Fruit fly (Drosophila melanogaster) whole organism, embryonic: ENCODE data around the gene CG10274.

Source experiments
- Antp ChIP-seq: fragments of 200-800 bp; sonication (Bioruptor generic); optimal IDR thresholded peaks from 3 replicates; lab custom pipeline; 2016; ENCODE audit warnings: missing biosample characterization, missing genetic modification characterization
- Bteb2 ChIP-seq: fragments of 200-800 bp; sonication (Bioruptor generic); optimal IDR thresholded peaks from 2 replicates; lab custom pipeline; 2016; ENCODE audit warnings: missing biosample characterization, missing genetic modification characterization
- CG11085 ChIP-seq: fragments of 200-800 bp; sonication (Bioruptor generic); IDR thresholded peaks from 2 replicates; pipeline ENCODE4 v1.3.6; 2022; ENCODE audit warnings: missing biosample characterization, missing genetic modification characterization
- CG12236 ChIP-seq: fragments of 200-800 bp; sonication (Bioruptor generic); optimal IDR thresholded peaks from 2 replicates; lab custom pipeline; 2016; ENCODE audit warnings: missing biosample characterization, missing genetic modification characterization
- CG1233 ChIP-seq: fragments of 200-800 bp; sonication (Bioruptor generic); optimal IDR thresholded peaks from 4 replicates; lab custom pipeline; 2018; ENCODE audit warnings: missing biosample characterization, mild to moderate bottlenecking, missing genetic modification characterization
- CG12391 ChIP-seq: fragments of 200-800 bp; sonication (Bioruptor generic); optimal IDR thresholded peaks from 3 replicates; lab custom pipeline; 2018; ENCODE audit warnings: missing biosample characterization, mild to moderate bottlenecking, missing genetic modification characterization, moderate library complexity
- CG13287 ChIP-seq: fragments of 200-800 bp; sonication (Bioruptor generic); IDR thresholded peaks from 2 replicates; pipeline ENCODE4 v1.3.6; 2022; ENCODE audit warnings: missing biosample characterization, missing genetic modification characterization; ENCODE audit not compliant: partially characterized antibody
- CG13424 ChIP-seq: fragments of 200-800 bp; sonication (Bioruptor generic); optimal IDR thresholded peaks from 2 replicates; lab custom pipeline; 2019; ENCODE audit warnings: missing biosample characterization, mild to moderate bottlenecking, missing genetic modification characterization, moderate library complexity
- CG17612 ChIP-seq: fragments of 200-800 bp; sonication (Bioruptor generic); IDR thresholded peaks from 2 replicates; pipeline ENCODE4 v1.3.6; 2022; ENCODE audit warnings: missing biosample characterization, missing genetic modification characterization
- CG17829 ChIP-seq: fragments of 200-800 bp; optimal IDR thresholded peaks from 2 replicates; lab custom pipeline; 2019; ENCODE audit warnings: missing biosample characterization, mild to moderate bottlenecking, missing genetic modification characterization, moderate library complexity
- CG18764 ChIP-seq: fragments of 200-800 bp; sonication (Bioruptor generic); optimal IDR thresholded peaks from 3 replicates; lab custom pipeline; 2016; ENCODE audit warnings: missing biosample characterization, missing genetic modification characterization
- CG2712 ChIP-seq: fragments of 200-800 bp; optimal IDR thresholded peaks from 3 replicates; lab custom pipeline; 2019; ENCODE audit warnings: missing biosample characterization, mild to moderate bottlenecking, missing genetic modification characterization, moderate library complexity
- CG30020 ChIP-seq: fragments of 200-800 bp; optimal IDR thresholded peaks from 2 replicates; lab custom pipeline; 2019; ENCODE audit warnings: missing biosample characterization, mild to moderate bottlenecking, missing genetic modification characterization, moderate library complexity
- CG31365 ChIP-seq: fragments of 200-800 bp; sonication (Bioruptor generic); optimal IDR thresholded peaks from 2 replicates; lab custom pipeline; 2018; ENCODE audit warnings: missing biosample characterization, mild to moderate bottlenecking, missing genetic modification characterization
- CG32772 ChIP-seq: fragments of 200-800 bp; sonication (Bioruptor generic); IDR thresholded peaks from 2 replicates; pipeline ENCODE4 v1.3.6; 2022; ENCODE audit warnings: missing biosample characterization, missing genetic modification characterization
- CG3726 ChIP-seq: fragments of 200-800 bp; sonication (Bioruptor generic); IDR thresholded peaks from 3 replicates; pipeline ENCODE4, ENCODE4 v1.3.6; 2022; ENCODE audit warnings: missing biosample characterization, missing genetic modification characterization
- CG3995 ChIP-seq: fragments of 200-800 bp; sonication (Bioruptor generic); optimal IDR thresholded peaks from 3 replicates; lab custom pipeline; 2016; ENCODE audit warnings: missing biosample characterization, missing genetic modification characterization
- CG4404 ChIP-seq: fragments of 200-800 bp; sonication (Bioruptor generic); IDR thresholded peaks from 2 replicates; pipeline ENCODE4 v1.3.6; 2022; ENCODE audit warnings: missing biosample characterization, missing genetic modification characterization
- CG6272 ChIP-seq: fragments of 200-800 bp; sonication (Bioruptor generic); IDR thresholded peaks from 2 replicates; pipeline ENCODE4 v1.3.6; 2022; ENCODE audit warnings: missing biosample characterization, missing genetic modification characterization
- CG7556 ChIP-seq: fragments of 200-800 bp; sonication (Bioruptor generic); optimal IDR thresholded peaks from 2 replicates; lab custom pipeline; 2017; ENCODE audit warnings: missing biosample characterization, mild to moderate bottlenecking, missing genetic modification characterization
- CG7745 ChIP-seq: fragments of 200-800 bp; sonication (Bioruptor generic); optimal IDR thresholded peaks from 2 replicates; lab custom pipeline; 2018; ENCODE audit warnings: missing biosample characterization, mild to moderate bottlenecking, missing genetic modification characterization, moderate library complexity
- CG8290 ChIP-seq, 3 experiments: fragments of 200-800 bp; sonication (Bioruptor generic); optimal IDR thresholded peaks; 2 replicates each; lab custom pipeline; 2016 to 2019; ENCODE audit warnings: missing biosample characterization in 3 of 3, missing genetic modification characterization in 3 of 3, mild to moderate bottlenecking in 2 of 3, moderate library complexity in 1 of 3
- CG9817 ChIP-seq: fragments of 200-800 bp; sonication (Bioruptor generic); optimal IDR thresholded peaks from 2 replicates; lab custom pipeline; 2018; ENCODE audit warnings: missing biosample characterization, mild to moderate bottlenecking, missing genetic modification characterization, moderate library complexity
- Chrac-16 ChIP-seq: fragments of 200-800 bp; sonication (Bioruptor generic); optimal IDR thresholded peaks from 3 replicates; lab custom pipeline; 2016; ENCODE audit warnings: missing biosample characterization, missing genetic modification characterization
- Dek ChIP-seq: fragments of 200-800 bp; sonication (Bioruptor generic); optimal IDR thresholded peaks from 3 replicates; lab custom pipeline; 2019; ENCODE audit warnings: missing biosample characterization, mild to moderate bottlenecking, missing genetic modification characterization, moderate library complexity
- Ets97D ChIP-seq: fragments of 200-800 bp; sonication (Bioruptor generic); optimal IDR thresholded peaks from 3 replicates; lab custom pipeline; 2016; ENCODE audit warnings: missing biosample characterization, missing genetic modification characterization
- GATAe ChIP-seq: fragments of 200-800 bp; sonication (Bioruptor generic); conservative IDR thresholded peaks from 2 replicates; pipeline ENCODE4 v1.3.6; 2022; ENCODE audit warnings: missing biosample characterization, missing genetic modification characterization
- H2.0 ChIP-seq: fragments of 200-800 bp; sonication (Bioruptor generic); IDR thresholded peaks from 2 replicates; pipeline ENCODE4 v1.3.6; 2022; ENCODE audit warnings: missing biosample characterization, missing genetic modification characterization
- Hey ChIP-seq: fragments of 200-800 bp; sonication (Bioruptor generic); optimal IDR thresholded peaks from 3 replicates; lab custom pipeline; 2018; ENCODE audit warnings: missing biosample characterization, mild to moderate bottlenecking, missing genetic modification characterization
- NfI ChIP-seq: fragments of 200-800 bp; sonication (Bioruptor generic); optimal IDR thresholded peaks from 3 replicates; lab custom pipeline; 2018; ENCODE audit warnings: missing biosample characterization, mild to moderate bottlenecking, missing genetic modification characterization, moderate library complexity
- ato ChIP-seq: fragments of 200-800 bp; sonication (Bioruptor generic); IDR thresholded peaks from 2 replicates; pipeline ENCODE4 v1.3.6; 2022; ENCODE audit warnings: missing biosample characterization, missing genetic modification characterization; ENCODE audit not compliant: partially characterized antibody
- cato ChIP-seq: fragments of 200-800 bp; sonication (Bioruptor generic); optimal IDR thresholded peaks from 2 replicates; lab custom pipeline; 2016; ENCODE audit warnings: missing biosample characterization, missing genetic modification characterization, borderline replicate concordance
- gcm ChIP-seq: fragments of 200-800 bp; sonication (Bioruptor generic); optimal IDR thresholded peaks from 2 replicates; lab custom pipeline; 2019; ENCODE audit warnings: missing biosample characterization, mild to moderate bottlenecking, missing genetic modification characterization, moderate library complexity
- grau ChIP-seq: fragments of 200-800 bp; optimal IDR thresholded peaks from 3 replicates; lab custom pipeline; 2019; ENCODE audit warnings: missing biosample characterization, mild to moderate bottlenecking, missing genetic modification characterization, moderate library complexity
- gro ChIP-seq: fragments of 200-800 bp; sonication (Bioruptor generic); optimal IDR thresholded peaks from 2 replicates; lab custom pipeline; 2016; ENCODE audit warnings: missing biosample characterization, missing genetic modification characterization
- gt ChIP-seq: fragments of 200-800 bp; sonication (Bioruptor generic); IDR thresholded peaks from 2 replicates; pipeline ENCODE4 v1.3.6; 2022; ENCODE audit warnings: missing biosample characterization, missing genetic modification characterization
- h ChIP-seq: fragments of >200 bp; optimal IDR thresholded peaks from 2 replicates; lab custom pipeline; 2017
- hbn ChIP-seq: fragments of 200-800 bp; sonication (Bioruptor generic); IDR thresholded peaks from 2 replicates; pipeline ENCODE4 v1.3.6; 2022; ENCODE audit warnings: missing biosample characterization, missing genetic modification characterization; ENCODE audit not compliant: partially characterized antibody
- hkb ChIP-seq, 2 experiments: fragments of 200-800 bp in 1 of 2; fragments of >200 bp in 1 of 2; sonication (Bioruptor generic) in 1 of 2; IDR thresholded peaks in 1 of 2; optimal IDR thresholded peaks in 1 of 2; 2 replicates each; pipeline versions ENCODE4 v1.3.6 to Lab custom; 2017 to 2022; ENCODE audit warnings: missing biosample characterization in 1 of 2, missing genetic modification characterization in 1 of 2
- ken ChIP-seq: fragments of 200-800 bp; sonication (Bioruptor generic); IDR thresholded peaks from 3 replicates; pipeline ENCODE4 v1.3.6; 2022; ENCODE audit warnings: missing biosample characterization, missing genetic modification characterization
- lab ChIP-seq: fragments of 200-800 bp; sonication (Bioruptor generic); optimal IDR thresholded peaks from 3 replicates; lab custom pipeline; 2017; ENCODE audit warnings: missing biosample characterization, missing genetic modification characterization, mild to moderate bottlenecking, moderate library complexity, missing genetic modification reagents
- lmd ChIP-seq: fragments of 200-800 bp; sonication (Bioruptor generic); IDR thresholded peaks from 2 replicates; pipeline ENCODE4 v1.3.6; 2022; ENCODE audit warnings: missing biosample characterization, missing genetic modification characterization
- oc ChIP-seq: fragments of 200-800 bp; sonication (Bioruptor generic); optimal IDR thresholded peaks from 2 replicates; lab custom pipeline; 2018; ENCODE audit warnings: missing biosample characterization, mild to moderate bottlenecking, missing genetic modification characterization, moderate library complexity
- p53 ChIP-seq: fragments of 200-800 bp; sonication (Bioruptor generic); optimal IDR thresholded peaks from 2 replicates; lab custom pipeline; 2016; ENCODE audit warnings: missing biosample characterization, missing genetic modification characterization
- salm ChIP-seq: fragments of 200-800 bp; sonication (Bioruptor generic); optimal IDR thresholded peaks from 2 replicates; lab custom pipeline; 2018; ENCODE audit warnings: missing biosample characterization, mild to moderate bottlenecking, missing genetic modification characterization
- sens ChIP-seq: fragments of 200-800 bp; sonication (Bioruptor generic); peaks from one replicate; lab custom pipeline; 2016; ENCODE audit warnings: missing biosample characterization, missing genetic modification characterization
- sqz ChIP-seq: fragments of 200-800 bp; sonication (Bioruptor generic); optimal IDR thresholded peaks from 3 replicates; lab custom pipeline; 2018; ENCODE audit warnings: missing biosample characterization, mild to moderate bottlenecking, missing genetic modification characterization
- stc ChIP-seq: fragments of 200-800 bp; sonication (Bioruptor generic); IDR thresholded peaks from 2 replicates; pipeline ENCODE4 v1.3.6; 2022; ENCODE audit warnings: missing biosample characterization, missing genetic modification characterization
- trem ChIP-seq: fragments of 200-800 bp; optimal IDR thresholded peaks from 3 replicates; lab custom pipeline; 2019; ENCODE audit warnings: missing biosample characterization, mild to moderate bottlenecking, missing genetic modification characterization, moderate library complexity
- unpg ChIP-seq: fragments of 200-800 bp; sonication (Bioruptor generic); optimal IDR thresholded peaks from 3 replicates; lab custom pipeline; 2018; ENCODE audit warnings: missing biosample characterization, mild to moderate bottlenecking, missing genetic modification characterization, moderate library complexity

Gene CG10274

dm6 chr3L:6181776-6182175 is at the start of gene CG10274 (continued):
- TF ChIP-seq CG8290 (GFP tag; optimal IDR thresholded peaks at IDR 0.05; lab: Kevin White, UChicago): no peak
- no peak for TF ChIP-seq CG8290 (tag; optimal IDR thresholded peaks at IDR 0.05; lab: Kevin White, UChicago)
- TF ChIP-seq Ets97D (GFP tag; lab: Kevin White, UChicago): peak; percentile 65
- TF ChIP-seq CG13287 (GFP tag; lab: Robert Waterston, UW): no peak; the same call in 1 of the 2 replicates
- TF ChIP-seq cato (GFP tag; lab: Kevin White, UChicago): peak; percentile 56
- TF ChIP-seq CG1233: peak; percentile 65
- TF ChIP-seq hbn (GFP tag; lab: Robert Waterston, UW): no peak
- peak; percentile 57 for TF ChIP-seq CG7556 (GFP tag; lab: Kevin White, UChicago)
- TF ChIP-seq CG18764 (GFP tag; lab: Kevin White, UChicago): peak; percentile 72
- TF ChIP-seq H2.0 (GFP tag; lab: Robert Waterston, UW): peak; percentile 56; the same call in 1 of the 2 replicates
- no peak for TF ChIP-seq unpg (GFP tag; lab: Kevin White, UChicago)
- peak; percentile 81 for TF ChIP-seq CG9817 (tag; lab: Kevin White, UChicago)
- TF ChIP-seq ato (GFP tag; lab: Robert Waterston, UW): no peak
- peak; percentile 77 for TF ChIP-seq gro (GFP tag; lab: Kevin White, UChicago)
- no peak; the same call in 1 of the 2 replicates for TF ChIP-seq GATAe (GFP tag; lab: Robert Waterston, UW)
- peak; percentile 83 for TF ChIP-seq CG2712 (tag; lab: Kevin White, UChicago)
- TF ChIP-seq salm (tag; lab: Kevin White, UChicago): no peak
- peak; percentile 71 for TF ChIP-seq CG4404 (GFP tag; lab: Robert Waterston, UW)
- no peak for TF ChIP-seq sqz (GFP tag; lab: Kevin White, UChicago)
- TF ChIP-seq gcm: no peak
- TF ChIP-seq CG12236 (GFP tag; lab: Kevin White, UChicago): peak; percentile 21
- TF ChIP-seq p53 (GFP tag; lab: Kevin White, UChicago): no peak
- no peak for TF ChIP-seq CG31365 (tag; lab: Kevin White, UChicago)
- peak; percentile 55; the same call in 2 of the 3 replicates for TF ChIP-seq ken (GFP tag; lab: Robert Waterston, UW)

dm6 chr3L:6220187-6220586 is 38.6 kb upstream of the CG10274 start, which contains the start of gene CG33946:
TSS of gene CG33946 (plus strand) at chr3L:6220578.
- no peak for TF ChIP-seq oc
- TF ChIP-seq CG12391 (tag; lab: Kevin White, UChicago): no peak
- no peak for TF ChIP-seq CG11085 (GFP tag; lab: Robert Waterston, UW)
- no peak for TF ChIP-seq CG3726 (GFP tag; lab: Robert Waterston, UW)
- TF ChIP-seq CG17612 (GFP tag; lab: Robert Waterston, UW): no peak
- peak; percentile 88 for TF ChIP-seq sens (GFP tag; lab: Kevin White, UChicago)
- TF ChIP-seq lmd (GFP tag; lab: Robert Waterston, UW): peak; percentile 61
- TF ChIP-seq GATAe (GFP tag; lab: Robert Waterston, UW): no peak
- no peak for TF ChIP-seq hkb (optimal IDR thresholded peaks at IDR 0.05; lab: Kevin White, UChicago)
- peak; percentile 24; the same call in 1 of the 2 replicates for TF ChIP-seq hkb (GFP tag; IDR thresholded peaks at IDR 0.05; lab: Robert Waterston, UW)
- peak; percentile 34 for TF ChIP-seq Chrac-16 (GFP tag; lab: Kevin White, UChicago)
- no peak for TF ChIP-seq sqz (GFP tag; lab: Kevin White, UChicago)
- TF ChIP-seq gt (GFP tag; lab: Robert Waterston, UW): no peak
- TF ChIP-seq Dek: no peak
- TF ChIP-seq CG7745 (tag; lab: Kevin White, UChicago): no peak
- TF ChIP-seq trem: no peak
- TF ChIP-seq CG3995 (GFP tag; lab: Kevin White, UChicago): no peak
- TF ChIP-seq grau: no peak
- no peak for TF ChIP-seq Bteb2 (GFP tag; lab: Kevin White, UChicago)
- TF ChIP-seq CG30020 (tag; lab: Kevin White, UChicago): no peak
- peak; percentile 61 for TF ChIP-seq stc (GFP tag; lab: Robert Waterston, UW)
- no peak for TF ChIP-seq CG6272 (GFP tag; lab: Robert Waterston, UW)
- no peak for TF ChIP-seq h (lab: Kevin White, UChicago)
- TF ChIP-seq NfI (GFP tag; lab: Kevin White, UChicago): peak; percentile 21
- no peak for TF ChIP-seq Hey (tag; lab: Kevin White, UChicago)
- no peak for TF ChIP-seq CG13424 (tag; lab: Kevin White, UChicago)
- peak; percentile 26; the same call in 1 of the 2 replicates for TF ChIP-seq CG32772 (GFP tag; lab: Robert Waterston, UW)
- peak; percentile 8 for TF ChIP-seq Antp (GFP tag; lab: Kevin White, UChicago)
- TF ChIP-seq CG17829 (tag; lab: Kevin White, UChicago): no peak
- TF ChIP-seq lab: no peak
